Worm (Caenorhabditis elegans) whole organism, mixed stage, embryonic: ENCODE measurements around the gene sqv-8.

Experiments used
- M03D4.4 ChIP-seq: sonication (generic microtip); optimal IDR thresholded peaks from 2 replicates; lab custom pipeline; 2017; ENCODE audit warnings: mild to moderate bottlenecking, missing genetic modification characterization, missing compliant biosample characterization
- blmp-1 ChIP-seq: fragments of 150-350 bp; optimal IDR thresholded peaks from 2 replicates; lab custom pipeline; 2014; ENCODE audit warnings: missing biosample characterization, missing genetic modification characterization
- ceh-39 ChIP-seq: fragments of 150-350 bp; optimal IDR thresholded peaks from 2 replicates; lab custom pipeline; 2014; ENCODE audit warnings: missing biosample characterization, missing genetic modification characterization
- ces-1 ChIP-seq: fragments of 150-350 bp; optimal IDR thresholded peaks from 2 replicates; lab custom pipeline; 2014; ENCODE audit warnings: missing biosample characterization, missing genetic modification reagents, missing genetic modification characterization
- drap-1 ChIP-seq: fragments of 200-800 bp; sonication (Bioruptor generic); optimal IDR thresholded peaks from 3 replicates; lab custom pipeline; 2018; ENCODE audit warnings: mild to moderate bottlenecking, missing genetic modification characterization, missing compliant biosample characterization
- elt-1 ChIP-seq: sonication (generic microtip); optimal IDR thresholded peaks from 2 replicates; lab custom pipeline; 2017; ENCODE audit warnings: missing genetic modification characterization, mild to moderate bottlenecking, missing compliant biosample characterization, antibody characterized with exemption, moderate library complexity, borderline replicate concordance; ENCODE audit not compliant: insufficient read depth
- elt-3 ChIP-seq: fragments of 150-350 bp; optimal IDR thresholded peaks from 2 replicates; lab custom pipeline; 2014; ENCODE audit warnings: missing biosample characterization, missing genetic modification characterization
- flh-1 ChIP-seq: fragments of 200-800 bp; sonication (Bioruptor generic); optimal IDR thresholded peaks from 2 replicates; lab custom pipeline; 2018; ENCODE audit warnings: mild to moderate bottlenecking, missing genetic modification characterization, moderate library complexity, missing compliant biosample characterization
- mep-1 ChIP-seq: fragments of 150-350 bp; optimal IDR thresholded peaks from 2 replicates; lab custom pipeline; 2017; ENCODE audit warnings: missing biosample characterization, missing genetic modification reagents, missing genetic modification characterization, inconsistent platforms
- nhr-237 ChIP-seq: fragments of 150-350 bp; optimal IDR thresholded peaks from 2 replicates; lab custom pipeline; 2014; ENCODE audit warnings: missing biosample characterization, missing genetic modification characterization
- nhr-28 ChIP-seq: fragments of 150-350 bp; optimal IDR thresholded peaks from 2 replicates; lab custom pipeline; 2014; ENCODE audit warnings: missing biosample characterization, missing genetic modification characterization
- snpc-4 ChIP-seq: fragments of 150-350 bp; optimal IDR thresholded peaks from 2 replicates; lab custom pipeline; 2014; ENCODE audit warnings: missing biosample characterization, missing genetic modification characterization
- unc-62 ChIP-seq: fragments of 150-350 bp; optimal IDR thresholded peaks from 2 replicates; lab custom pipeline; 2014; ENCODE audit warnings: missing biosample characterization, missing genetic modification reagents, missing genetic modification characterization
- zip-8 ChIP-seq: fragments of 150-350 bp; optimal IDR thresholded peaks from 2 replicates; lab custom pipeline; 2014; ENCODE audit warnings: missing biosample characterization, missing genetic modification characterization

DNA sequence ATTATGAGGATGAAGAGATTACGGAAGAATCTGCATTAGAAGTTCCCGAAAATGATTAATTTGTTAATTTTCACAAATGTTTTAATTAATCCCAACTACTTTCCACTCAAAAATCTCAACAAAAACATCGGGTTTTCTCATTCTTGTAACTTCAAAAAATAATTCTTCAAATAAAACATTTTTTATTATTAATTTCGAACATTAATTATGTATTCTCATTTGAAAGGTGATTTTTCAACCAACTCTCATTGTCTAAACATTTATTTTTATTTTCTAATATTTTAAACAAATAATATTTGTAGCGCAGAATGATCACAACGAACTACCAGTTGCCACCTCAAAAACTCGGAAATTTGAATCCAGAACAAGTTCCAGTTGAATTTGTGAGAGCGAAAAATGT, 24.5 kb downstream of the sqv-8 start, which contains the start of gene ZK1320.7:
- TF ChIP-seq unc-62 (GFP tag; lab: Kevin White, UChicago) = no peak
- no peak for TF ChIP-seq blmp-1
- no peak for TF ChIP-seq snpc-4
- TF ChIP-seq nhr-237 (tag; lab: Kevin White, UChicago) = no peak
- TF ChIP-seq ceh-39 (tag; lab: Kevin White, UChicago) = no peak
- TF ChIP-seq elt-3 (tag; lab: Kevin White, UChicago) = no peak
- TF ChIP-seq ces-1 = no peak
- no peak for TF ChIP-seq drap-1 (GFP tag; lab: Kevin White, UChicago)
- TF ChIP-seq nhr-28 = no peak
- no peak for TF ChIP-seq zip-8 (tag; lab: Kevin White, UChicago)
- TF ChIP-seq M03D4.4 (tag; lab: Kevin White, UChicago) = no peak
- TF ChIP-seq elt-1 (tag; lab: Kevin White, UChicago) = no peak
- TF ChIP-seq flh-1 (GFP tag; lab: Kevin White, UChicago) = no peak
- TF ChIP-seq mep-1 = no peak
